Worm (Caenorhabditis elegans) whole organism, L3 larva: ENCODE data around the gene C01G12.16.

Experiments used
- R02D3.7 ChIP-seq: fragments of 150-350 bp; optimal IDR thresholded peaks from 2 replicates; lab custom pipeline; 2014; ENCODE audit warnings: missing biosample characterization, missing genetic modification characterization
- elt-1 ChIP-seq: fragments of 150-350 bp; optimal IDR thresholded peaks from 2 replicates; lab custom pipeline; 2014; ENCODE audit warnings: missing biosample characterization, missing genetic modification characterization
- elt-2 ChIP-seq: sonication (generic microtip); optimal IDR thresholded peaks from 2 replicates; lab custom pipeline; 2016; ENCODE audit warnings: missing genetic modification reagents, mild to moderate bottlenecking, missing genetic modification characterization, missing compliant biosample characterization
- fkh-10 ChIP-seq: sonication (generic microtip); optimal IDR thresholded peaks from 2 replicates; lab custom pipeline; 2017; ENCODE audit warnings: missing biosample characterization, missing genetic modification reagents, missing genetic modification characterization
- lin-39 ChIP-seq: fragments of 150-350 bp; optimal IDR thresholded peaks from 2 replicates; lab custom pipeline; 2018; ENCODE audit warnings: missing biosample characterization, missing genetic modification reagents, missing genetic modification characterization
- nfya-1 ChIP-seq: sonication (generic microtip); optimal IDR thresholded peaks from 2 replicates; lab custom pipeline; 2017; ENCODE audit warnings: missing genetic modification characterization, mild to moderate bottlenecking, missing compliant biosample characterization, antibody characterized with exemption, moderate library complexity; ENCODE audit not compliant: insufficient read depth
- nhr-237 ChIP-seq: fragments of 150-350 bp; optimal IDR thresholded peaks from 2 replicates; lab custom pipeline; 2014; ENCODE audit warnings: missing biosample characterization, missing genetic modification characterization
- nhr-77 ChIP-seq: fragments of 150-350 bp; optimal IDR thresholded peaks from 2 replicates; lab custom pipeline; 2014; ENCODE audit warnings: missing biosample characterization, missing genetic modification characterization
- unc-62 ChIP-seq: fragments of 150-350 bp; sonication (generic microtip); optimal IDR thresholded peaks from 4 replicates; lab custom pipeline; 2014; ENCODE audit warnings: missing biosample characterization, missing genetic modification reagents, missing genetic modification characterization
- ztf-4 ChIP-seq: fragments of 150-350 bp; optimal IDR thresholded peaks from 2 replicates; lab custom pipeline; 2014; ENCODE audit warnings: missing biosample characterization, missing genetic modification characterization

DNA sequence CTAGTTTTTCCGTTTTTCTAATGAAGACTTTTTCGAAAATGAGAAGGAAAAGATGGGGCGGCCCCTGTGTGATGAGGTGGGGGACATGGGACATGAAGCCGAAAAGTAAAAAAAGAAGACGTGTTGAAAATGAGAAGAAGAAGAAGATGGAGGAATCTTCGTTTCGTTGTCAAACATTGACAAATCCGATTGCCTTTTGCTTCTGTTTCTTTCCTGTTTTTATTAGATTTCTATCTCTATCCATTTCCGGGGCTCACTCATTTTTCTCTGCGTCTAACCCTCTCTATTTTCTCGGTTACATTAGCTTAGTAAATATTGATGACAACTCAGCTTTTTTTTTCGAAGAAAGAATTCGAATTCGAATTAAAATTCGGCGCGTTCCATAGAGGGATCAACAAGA is 41.3 kb upstream of the C01G12.16 start:
- no peak for TF ChIP-seq elt-1 (tag; lab: Kevin White, UChicago)
- no peak for TF ChIP-seq lin-39 (tag; lab: Kevin White, UChicago)
- TF ChIP-seq elt-2 (tag; lab: Kevin White, UChicago): no peak
- no peak for TF ChIP-seq fkh-10 (GFP tag; lab: Kevin White, UChicago)
- no peak for TF ChIP-seq R02D3.7 (tag; lab: Kevin White, UChicago)
- TF ChIP-seq nfya-1 (tag; lab: Kevin White, UChicago): no peak
- no peak for TF ChIP-seq unc-62 (GFP tag; lab: Kevin White, UChicago)
- no peak for TF ChIP-seq ztf-4 (tag; lab: Kevin White, UChicago)
- TF ChIP-seq nhr-237 (tag; lab: Kevin White, UChicago): no peak
- no peak for TF ChIP-seq nhr-77 (tag; lab: Kevin White, UChicago)
